Worm (Caenorhabditis elegans) whole organism, L1 larva: Measurements from ENCODE around the gene decr-1.1.

Experiments used
- F16B12.6 ChIP-seq: fragments of 150-350 bp; optimal IDR thresholded peaks from 2 replicates; lab custom pipeline; 2014; ENCODE audit warnings: missing biosample characterization, missing genetic modification characterization
- alr-1 ChIP-seq: fragments of 200-800 bp; sonication (Bioruptor generic); optimal IDR thresholded peaks from 2 replicates; lab custom pipeline; 2018; ENCODE audit warnings: borderline replicate concordance, mild to moderate bottlenecking, missing genetic modification characterization, missing compliant biosample characterization
- ceh-8 ChIP-seq: fragments of 200-800 bp; sonication (Bioruptor generic); optimal IDR thresholded peaks from 2 replicates; lab custom pipeline; 2018; ENCODE audit warnings: mild to moderate bottlenecking, missing genetic modification characterization, moderate library complexity, missing compliant biosample characterization
- dsc-1 ChIP-seq: sonication (generic microtip); optimal IDR thresholded peaks from 2 replicates; lab custom pipeline; 2016; ENCODE audit warnings: mild to moderate bottlenecking, missing genetic modification characterization, missing compliant biosample characterization
- efl-1 ChIP-seq, 4 experiments: fragments of 150-350 bp; optimal IDR thresholded peaks in 3 of 4; peaks in 1 of 4; 1 replicate in 1 of 4; 2 replicates in 3 of 4; lab custom pipeline; 2014; ENCODE audit warnings: missing biosample characterization in 2 of 4, missing genetic modification characterization in 2 of 4, missing genetic modification reagents in 2 of 4
- elt-2 ChIP-seq: sonication (generic microtip); optimal IDR thresholded peaks from 2 replicates; lab custom pipeline; 2016; ENCODE audit warnings: missing genetic modification characterization, mild to moderate bottlenecking, inconsistent platforms, missing compliant biosample characterization, missing genetic modification reagents
- elt-3 ChIP-seq, 6 experiments: fragments of 150-350 bp in 1 of 6; sonication (generic microtip); optimal IDR thresholded peaks; 2 replicates each; lab custom pipeline; 2017 to 2018; ENCODE audit warnings: missing biosample characterization in 6 of 6, missing genetic modification characterization in 6 of 6, inconsistent platforms in 1 of 6
- ets-5 ChIP-seq: fragments of 200-800 bp; sonication (Bioruptor generic); IDR thresholded peaks from 2 replicates; pipeline ENCODE4 v1.3.6; 2022; ENCODE audit warnings: missing genetic modification characterization, missing compliant biosample characterization
- fkh-8 ChIP-seq: sonication (generic microtip); optimal IDR thresholded peaks from 2 replicates; lab custom pipeline; 2016; ENCODE audit warnings: mild to moderate bottlenecking, missing genetic modification characterization, missing compliant biosample characterization
- fos-1 ChIP-seq: fragments of 150-350 bp; optimal IDR thresholded peaks from 2 replicates; lab custom pipeline; 2014; ENCODE audit warnings: missing biosample characterization, missing genetic modification characterization
- grh-1 ChIP-seq: fragments of 200-800 bp; sonication (Bioruptor generic); IDR thresholded peaks from 2 replicates; pipeline ENCODE4 v1.3.6; 2022; ENCODE audit warnings: missing genetic modification reagents, missing genetic modification characterization, missing compliant biosample characterization
- isw-1 ChIP-seq: fragments of 200-800 bp; sonication (Bioruptor generic); IDR thresholded peaks from 2 replicates; pipeline ENCODE4 v1.3.6; 2022; ENCODE audit warnings: missing genetic modification characterization, missing compliant biosample characterization
- jun-1 ChIP-seq: fragments of 150-350 bp; optimal IDR thresholded peaks from 2 replicates; lab custom pipeline; 2014; ENCODE audit warnings: missing biosample characterization, missing genetic modification reagents, missing genetic modification characterization
- lin-35 ChIP-seq, 2 experiments: fragments of 150-350 bp; optimal IDR thresholded peaks; 2 replicates each; lab custom pipeline; 2014; ENCODE audit warnings: missing biosample characterization in 2 of 2, missing genetic modification characterization in 2 of 2, missing genetic modification reagents in 2 of 2
- mef-2 ChIP-seq: fragments of 150-350 bp; optimal IDR thresholded peaks from 2 replicates; lab custom pipeline; 2014; ENCODE audit warnings: missing biosample characterization, missing genetic modification characterization
- nhr-11 ChIP-seq: fragments of 150-350 bp; optimal IDR thresholded peaks from 2 replicates; lab custom pipeline; 2014; ENCODE audit warnings: missing biosample characterization, missing genetic modification characterization
- nhr-20 ChIP-seq: sonication (generic microtip); optimal IDR thresholded peaks from 2 replicates; lab custom pipeline; 2016; ENCODE audit warnings: mild to moderate bottlenecking, missing genetic modification characterization, missing compliant biosample characterization
- nhr-71 ChIP-seq: sonication (generic microtip); optimal IDR thresholded peaks from 2 replicates; lab custom pipeline; 2016; ENCODE audit warnings: mild to moderate bottlenecking, missing genetic modification characterization, moderate library complexity, missing compliant biosample characterization
- nhr-76 ChIP-seq: sonication (generic microtip); optimal IDR thresholded peaks from 2 replicates; lab custom pipeline; 2017; ENCODE audit warnings: missing biosample characterization, missing genetic modification characterization
- nhr-77 ChIP-seq: fragments of 150-350 bp; optimal IDR thresholded peaks from 2 replicates; lab custom pipeline; 2014; ENCODE audit warnings: missing biosample characterization, missing genetic modification characterization
- nhr-90 ChIP-seq: sonication (generic microtip); optimal IDR thresholded peaks from 2 replicates; lab custom pipeline; 2016; ENCODE audit warnings: mild to moderate bottlenecking, missing genetic modification characterization, missing compliant biosample characterization; ENCODE audit not compliant: poor library complexity
- pag-3 ChIP-seq: sonication (generic microtip); optimal IDR thresholded peaks from 2 replicates; lab custom pipeline; 2017; ENCODE audit warnings: missing genetic modification characterization, mild to moderate bottlenecking, missing compliant biosample characterization, antibody characterized with exemption, borderline replicate concordance; ENCODE audit not compliant: insufficient read depth
- pax-3 ChIP-seq: fragments of 200-800 bp; sonication (Bioruptor generic); optimal IDR thresholded peaks from 2 replicates; lab custom pipeline; 2018; ENCODE audit warnings: mild to moderate bottlenecking, missing genetic modification characterization, moderate library complexity, missing compliant biosample characterization
- rnt-1 ChIP-seq: sonication (generic microtip); optimal IDR thresholded peaks from 2 replicates; lab custom pipeline; 2016; ENCODE audit warnings: mild to moderate bottlenecking, missing genetic modification characterization, moderate library complexity, missing compliant biosample characterization
- snu-23 ChIP-seq: sonication (generic microtip); optimal IDR thresholded peaks from 2 replicates; lab custom pipeline; 2016; ENCODE audit warnings: missing genetic modification characterization, missing compliant biosample characterization
- sox-4 ChIP-seq: sonication (generic microtip); optimal IDR thresholded peaks from 2 replicates; lab custom pipeline; 2016; ENCODE audit warnings: missing genetic modification characterization, missing compliant biosample characterization
- tbx-2 ChIP-seq: sonication (generic microtip); optimal IDR thresholded peaks from 2 replicates; lab custom pipeline; 2016; ENCODE audit warnings: missing genetic modification characterization, missing compliant biosample characterization
- tlp-1 ChIP-seq: fragments of 150-350 bp; optimal IDR thresholded peaks from 2 replicates; lab custom pipeline; 2014; ENCODE audit warnings: missing biosample characterization, missing genetic modification characterization
- unc-30 ChIP-seq: sonication (generic microtip); optimal IDR thresholded peaks from 2 replicates; lab custom pipeline; 2017; ENCODE audit warnings: missing biosample characterization, missing genetic modification characterization
- unc-98 ChIP-seq: fragments of 200-800 bp; sonication (Bioruptor generic); IDR thresholded peaks from 2 replicates; pipeline ENCODE4 v1.3.6; 2022; ENCODE audit warnings: missing genetic modification characterization, missing compliant biosample characterization
- zag-1 ChIP-seq: fragments of 150-350 bp; optimal IDR thresholded peaks from 2 replicates; lab custom pipeline; 2014; ENCODE audit warnings: missing biosample characterization, missing genetic modification characterization

The decr-1.1 gene

DNA sequence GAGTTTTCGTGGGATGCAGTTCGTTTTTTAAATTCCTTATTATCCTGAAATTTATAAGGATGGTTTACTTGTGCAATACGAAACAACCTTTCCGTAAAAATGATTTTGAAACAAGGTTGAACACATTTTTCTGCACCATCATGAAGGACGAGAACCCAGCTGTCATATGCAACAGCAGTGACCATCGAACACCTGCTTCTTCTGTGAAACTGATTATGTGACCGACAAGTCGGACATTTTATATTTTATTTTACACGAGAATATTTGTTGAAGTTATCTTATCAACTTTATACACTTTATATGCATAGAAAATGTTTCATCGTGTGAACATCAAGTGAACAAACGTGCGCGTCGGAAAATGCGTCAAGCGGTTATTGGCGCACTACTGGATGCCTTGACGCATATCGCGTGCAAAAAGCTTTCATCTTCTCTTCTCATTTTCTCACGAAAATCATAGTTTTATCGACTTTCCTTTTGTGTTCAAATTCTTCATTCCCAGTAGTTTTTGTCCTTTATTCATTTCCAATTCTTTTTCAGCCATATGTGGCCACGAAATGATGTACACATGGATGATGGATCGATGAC is 36.7 kb downstream of the decr-1.1 start, which contains the start of gene sel-10 (continued):
- peak; percentile 79 for TF ChIP-seq pax-3 (tag; lab: Kevin White, UChicago)
- TF ChIP-seq tlp-1 = no peak
- peak; percentile 87 for TF ChIP-seq nhr-71 (tag; lab: Kevin White, UChicago)
- peak; percentile 15; the same call in 1 of the 2 replicates for TF ChIP-seq grh-1 (GFP tag; lab: Robert Waterston, UW)
- TF ChIP-seq sox-4 (tag; lab: Kevin White, UChicago) = peak; percentile 55
- peak in 1 of 6 experiments; percentile 75 for TF ChIP-seq elt-3 (tag; optimal IDR thresholded peaks at IDR 0.05; lab: Kevin White, UChicago)
- no peak for TF ChIP-seq zag-1 (tag; lab: Kevin White, UChicago)
- TF ChIP-seq tbx-2 = peak; percentile 77
- TF ChIP-seq alr-1 (tag; lab: Kevin White, UChicago) = no peak
- peak; percentile 83 for TF ChIP-seq nhr-20
- TF ChIP-seq lin-35 (GFP tag; optimal IDR thresholded peaks at IDR 0.05; lab: Kevin White, UChicago) = peak; percentile 78 to 84
- TF ChIP-seq, all 84 proteins: peak for 50

DNA sequence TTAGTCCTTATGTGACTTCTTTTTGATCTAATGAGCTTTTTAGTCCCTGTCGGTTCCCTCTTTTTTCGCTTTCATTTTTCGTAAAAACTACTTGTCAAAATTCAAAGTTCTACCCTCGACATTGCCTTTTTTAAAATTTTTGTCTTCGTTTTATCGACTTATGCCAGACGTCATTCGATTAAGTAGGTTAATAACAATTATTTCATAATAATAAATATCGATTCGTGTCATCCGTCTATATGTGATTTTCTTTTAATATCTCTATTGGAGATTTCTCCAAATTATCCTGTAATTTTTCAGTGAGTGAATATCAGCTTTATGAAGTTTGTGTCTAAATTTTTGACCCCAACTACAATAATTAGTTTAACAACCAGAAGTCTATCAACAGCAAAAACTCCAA is 40.6 kb downstream of the decr-1.1 start, which contains the start of gene hpo-31:
Gene hpo-31 (plus strand): TSS at position 301 of the 400 bp plus-strand sequence.
- TF ChIP-seq snu-23 (GFP tag; lab: Kevin White, UChicago) = no peak
- TF ChIP-seq, all 84 proteins: peak for 0

DNA sequence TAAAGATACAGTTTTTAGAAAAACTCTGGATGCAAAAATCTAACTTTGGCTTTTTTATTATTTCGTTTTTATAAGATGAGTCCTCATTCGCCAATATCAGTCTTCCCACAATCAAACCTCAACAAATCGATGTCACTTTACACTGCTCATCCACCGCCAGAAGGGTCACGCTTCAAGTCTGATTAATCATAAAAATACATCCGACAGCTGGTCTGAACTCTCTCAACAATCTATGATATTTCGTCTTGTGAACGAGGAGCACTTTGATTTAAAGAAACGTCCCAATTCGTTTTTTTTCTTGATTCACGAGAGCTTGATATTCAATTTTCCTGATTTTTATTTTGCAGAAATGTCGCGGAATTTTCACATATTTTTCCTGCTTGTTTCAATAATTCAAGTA is 45.7 kb downstream of the decr-1.1 start, which contains the start of gene nrf-5:
Gene nrf-5 (plus strand): TSS at position 348 of the 400 bp plus-strand sequence.
- TF ChIP-seq efl-1 (optimal IDR thresholded peaks at IDR 0.05; lab: Kevin White, UChicago) (no peak), efl-1 (GFP tag; optimal IDR thresholded peaks at IDR 0.05 in 1 of 2; lab: Kevin White, UChicago) (peak in 1 of 2 experiments; percentile 5), unc-98 (GFP tag; lab: Robert Waterston, UW) (no peak), fos-1 (tag; lab: Kevin White, UChicago) (no peak), rnt-1 (tag; lab: Kevin White, UChicago) (peak; percentile 65), dsc-1 (tag; lab: Kevin White, UChicago) (peak; percentile 69), unc-30 (tag; lab: Kevin White, UChicago) (no peak)

DNA sequence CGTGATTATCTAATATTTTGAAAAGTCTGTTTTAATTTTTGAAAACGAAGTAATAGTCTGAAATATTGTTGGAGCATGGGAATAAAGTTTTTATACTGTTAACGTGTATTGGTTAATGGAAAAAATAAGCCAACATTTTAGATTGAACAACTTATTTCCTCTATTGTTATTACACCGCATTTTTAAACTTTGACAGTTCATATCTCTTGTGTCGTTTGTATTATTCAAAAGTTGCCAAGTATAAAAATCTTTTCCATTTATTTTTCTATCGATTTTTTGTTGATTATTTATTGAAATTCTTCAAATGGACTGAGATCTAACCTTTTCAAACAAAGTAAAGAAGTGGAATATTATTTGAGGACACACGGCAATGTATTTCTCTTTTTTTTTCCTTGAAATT is 48.6 kb downstream of the decr-1.1 start, which contains the start of gene str-165:
Gene str-165 (plus strand): TSS at position 301 of the 400 bp plus-strand sequence.
- TF ChIP-seq nhr-11 (no peak), pag-3 (tag; lab: Kevin White, UChicago) (no peak), isw-1 (GFP tag; lab: Robert Waterston, UW) (no peak), jun-1 (tag; lab: Kevin White, UChicago) (no peak), lin-35 (GFP tag; optimal IDR thresholded peaks at IDR 0.05; lab: Kevin White, UChicago) (no peak), nhr-20 (no peak), nhr-90 (tag; lab: Kevin White, UChicago) (no peak), mef-2 (tag; lab: Kevin White, UChicago) (no peak), elt-2 (tag; lab: Kevin White, UChicago) (no peak), nhr-76 (tag; lab: Kevin White, UChicago) (no peak), tlp-1 (no peak), F16B12.6 (tag; lab: Kevin White, UChicago) (no peak), ets-5 (GFP tag; lab: Robert Waterston, UW) (no peak), fkh-8 (tag; lab: Kevin White, UChicago) (no peak), ceh-8 (GFP tag; lab: Kevin White, UChicago) (no peak), nhr-77 (no peak)
- TF ChIP-seq, all 84 proteins: peak for 0
